Fruit fly (Drosophila melanogaster): ENCODE results near the gene CG13285.

Gene CG13285

DNA sequence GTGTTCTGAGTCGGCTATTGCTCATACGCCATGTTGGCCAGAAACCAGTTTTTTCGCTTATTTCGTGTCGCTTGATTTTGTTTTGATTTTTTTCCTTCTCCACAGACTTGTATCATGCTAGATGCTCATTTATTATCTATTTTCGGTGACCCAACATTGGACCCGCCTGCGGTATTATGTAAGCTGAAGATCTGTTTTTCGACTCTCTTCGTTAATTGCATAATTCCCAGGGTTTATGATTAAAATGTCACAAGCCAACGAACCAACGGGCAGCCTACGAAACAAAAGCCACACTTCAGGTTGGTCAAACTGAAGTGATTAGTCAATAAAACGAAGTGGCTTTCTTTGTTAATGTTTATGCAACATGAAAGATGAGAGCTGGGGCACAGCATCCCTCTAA, 43.0 kb upstream of the CG13285 start:
- TF ChIP-seq Rel (GFP tag; optimal IDR thresholded peaks at IDR 0.05) (no peak), Rel (tag; optimal IDR thresholded peaks at IDR 0.05) (no peak), GATAd (GFP tag; optimal IDR thresholded peaks at IDR 0.05) (no peak), CG9705 (GFP tag; optimal IDR thresholded peaks at IDR 0.05) (no peak), dsf (GFP tag; optimal IDR thresholded peaks at IDR 0.05; ENCODE audit: borderline replicate concordance) (no peak), Hr83 (GFP tag; optimal IDR thresholded peaks at IDR 0.05; ENCODE audit: poor library complexity, severe bottlenecking) (no peak), HLH106 (tag; optimal IDR thresholded peaks at IDR 0.05) (no peak), Hnf4 (GFP tag; optimal IDR thresholded peaks at IDR 0.05) (no peak), Abd-B (GFP tag; optimal IDR thresholded peaks at IDR 0.05) (no peak), usp (GFP tag; optimal IDR thresholded peaks at IDR 0.05) (no peak), Hr78 (GFP tag; optimal IDR thresholded peaks at IDR 0.05) (no peak), N (GFP tag; optimal IDR thresholded peaks at IDR 0.05) (no peak), Dfd (GFP tag; optimal IDR thresholded peaks at IDR 0.05) (no peak), OdsH (GFP tag; optimal IDR thresholded peaks at IDR 0.05) (no peak), h (GFP tag; optimal IDR thresholded peaks at IDR 0.05) (no peak), CrebA (GFP tag; optimal IDR thresholded peaks at IDR 0.05; ENCODE audit: borderline replicate concordance) (no peak)

DNA sequence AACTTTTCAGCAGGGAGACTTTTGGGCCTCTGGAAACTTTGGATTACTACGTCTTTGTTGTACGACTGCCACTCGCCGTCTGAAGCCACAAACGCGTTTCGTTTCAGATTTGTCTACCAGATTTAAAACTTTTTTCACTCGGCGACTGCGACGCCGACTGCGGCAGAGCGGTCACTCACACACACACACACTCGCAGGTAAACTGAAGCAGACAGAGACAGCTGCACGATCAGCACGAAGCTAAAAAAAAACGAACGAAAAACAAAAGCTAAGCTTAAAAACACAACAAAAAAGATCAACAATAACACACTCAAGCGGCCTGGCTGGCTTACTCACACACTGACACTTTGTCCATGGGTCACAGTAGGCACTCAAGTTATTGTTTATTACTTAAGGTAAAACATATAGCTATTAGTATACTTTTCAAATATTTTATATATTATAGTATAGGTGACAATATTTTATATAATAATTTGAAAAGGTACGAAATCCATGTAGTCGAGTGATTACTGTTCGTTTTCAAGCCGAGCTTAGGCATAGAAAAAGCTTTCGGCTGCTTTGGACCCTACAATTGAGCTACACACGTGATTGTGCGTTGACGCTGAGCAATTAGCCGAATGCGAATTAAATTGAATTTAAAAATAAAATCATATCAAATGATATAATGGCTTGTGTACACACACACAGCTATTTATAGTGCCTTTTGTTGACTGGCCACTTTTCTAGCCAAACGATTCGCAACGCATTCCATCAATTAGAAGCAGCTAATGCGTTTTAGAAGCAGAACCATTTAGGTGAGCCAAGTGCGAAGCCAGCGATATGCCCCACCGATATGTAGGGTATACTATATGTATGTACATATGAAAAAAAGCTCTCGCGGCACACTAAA, 41.9 kb upstream of the CG13285 start, which contains the start of gene Msr-110:
TSS of gene Msr-110 (minus strand) at position 99 of the 889 bp plus-strand sequence.
- TF ChIP-seq sv (GFP tag; optimal IDR thresholded peaks at IDR 0.05) (peak; percentile 70), ey (GFP tag; optimal IDR thresholded peaks at IDR 0.05) (peak; percentile 83), dl (GFP tag; optimal IDR thresholded peaks at IDR 0.05; ENCODE audit: insufficient read depth in 1 of 2, partially characterized antibody in 2 of 2) (peak in 1 of 2 experiments; percentile 29), Dif (GFP tag; optimal IDR thresholded peaks at IDR 0.05; ENCODE audit: partially characterized antibody) (peak; percentile 12), CG32264 (GFP tag; optimal IDR thresholded peaks at IDR 0.05) (peak; percentile 68), usp (GFP tag; optimal IDR thresholded peaks at IDR 0.05) (no peak), Jra (GFP tag; optimal IDR thresholded peaks at IDR 0.05) (peak; percentile 24), Hr83 (GFP tag; optimal IDR thresholded peaks at IDR 0.05; ENCODE audit: poor library complexity, severe bottlenecking) (peak; percentile 93), h (GFP tag; optimal IDR thresholded peaks at IDR 0.05) (peak; percentile 89), fru (GFP tag; optimal IDR thresholded peaks at IDR 0.05) (peak; percentile 89), GATAd (GFP tag; optimal IDR thresholded peaks at IDR 0.05) (no peak), Dfd (GFP tag; optimal IDR thresholded peaks at IDR 0.05) (no peak), N (GFP tag; optimal IDR thresholded peaks at IDR 0.05) (no peak), Rel (GFP tag; optimal IDR thresholded peaks at IDR 0.05) (peak; percentile 96), Rel (tag; optimal IDR thresholded peaks at IDR 0.05) (peak; percentile 79), dmrt93B (GFP tag; optimal IDR thresholded peaks at IDR 0.05) (peak; percentile 80), Myc (optimal IDR thresholded peaks at IDR 0.05) (no peak), pan (optimal IDR thresholded peaks at IDR 0.05) (no peak), CrebA (GFP tag; optimal IDR thresholded peaks at IDR 0.05; ENCODE audit: borderline replicate concordance) (peak; percentile 96), sage (GFP tag; optimal IDR thresholded peaks at IDR 0.05) (peak; percentile 70), br (GFP tag; optimal IDR thresholded peaks at IDR 0.05) (peak; percentile 82), Hnf4 (GFP tag; optimal IDR thresholded peaks at IDR 0.05) (peak; percentile 80), jim (GFP tag; optimal IDR thresholded peaks at IDR 0.05) (peak; percentile 97), HLH106 (tag; optimal IDR thresholded peaks at IDR 0.05) (peak; percentile 95), CG9705 (GFP tag; optimal IDR thresholded peaks at IDR 0.05) (peak; percentile 85), OdsH (GFP tag; optimal IDR thresholded peaks at IDR 0.05) (peak; percentile 92), rgr (GFP tag; optimal IDR thresholded peaks at IDR 0.05) (peak; percentile 92), Vsx2 (GFP tag; optimal IDR thresholded peaks at IDR 0.05; ENCODE audit: partially characterized antibody) (peak; percentile 68), foxo (GFP tag; optimal IDR thresholded peaks at IDR 0.05) (peak; percentile 89 to 94), psq (GFP tag; optimal IDR thresholded peaks at IDR 0.05) (peak; percentile 92), brk (GFP tag; optimal IDR thresholded peaks at IDR 0.05) (peak; percentile 92), dsf (GFP tag; optimal IDR thresholded peaks at IDR 0.05; ENCODE audit: borderline replicate concordance) (peak; percentile 3), Sp1 (GFP tag; optimal IDR thresholded peaks at IDR 0.05) (peak; percentile 98), woc (GFP tag; optimal IDR thresholded peaks at IDR 0.05) (peak; percentile 80), tai (GFP tag; optimal IDR thresholded peaks at IDR 0.05) (no peak), lola (GFP tag; optimal IDR thresholded peaks at IDR 0.05) (no peak)

Measured in whole organism, wandering third instar larva.